Worm (Caenorhabditis elegans) whole organism, L1 larva: ENCODE measurements around the gene acbp-4.

Source experiments
- C34B4.2 ChIP-seq: sonication (generic microtip); optimal IDR thresholded peaks from 2 replicates; lab custom pipeline; 2017; ENCODE audit warnings: mild to moderate bottlenecking, missing genetic modification characterization, missing compliant biosample characterization
- F16B12.6 ChIP-seq: fragments of 150-350 bp; optimal IDR thresholded peaks from 2 replicates; lab custom pipeline; 2014; ENCODE audit warnings: missing biosample characterization, missing genetic modification characterization
- alr-1 ChIP-seq: fragments of 200-800 bp; sonication (Bioruptor generic); optimal IDR thresholded peaks from 2 replicates; lab custom pipeline; 2018; ENCODE audit warnings: borderline replicate concordance, mild to moderate bottlenecking, missing genetic modification characterization, missing compliant biosample characterization
- aly-2 ChIP-seq: fragments of 150-350 bp; optimal IDR thresholded peaks from 2 replicates; lab custom pipeline; 2014; ENCODE audit warnings: missing biosample characterization, missing genetic modification characterization
- ama-1 ChIP-seq: fragments of 150-350 bp; optimal IDR thresholded peaks from 2 replicates; lab custom pipeline; 2014
- blmp-1 ChIP-seq: fragments of 150-350 bp; optimal IDR thresholded peaks from 2 replicates; lab custom pipeline; 2014; ENCODE audit warnings: missing biosample characterization, missing genetic modification characterization
- ceh-63 ChIP-seq: fragments of 200-800 bp; sonication (Bioruptor generic); optimal IDR thresholded peaks from 2 replicates; lab custom pipeline; 2018; ENCODE audit warnings: mild to moderate bottlenecking, missing genetic modification characterization, missing compliant biosample characterization
- ceh-8 ChIP-seq: fragments of 200-800 bp; sonication (Bioruptor generic); optimal IDR thresholded peaks from 2 replicates; lab custom pipeline; 2018; ENCODE audit warnings: mild to moderate bottlenecking, missing genetic modification characterization, moderate library complexity, missing compliant biosample characterization
- ceh-88 ChIP-seq: fragments of 200-800 bp; sonication (Bioruptor generic); IDR thresholded peaks from 2 replicates; pipeline ENCODE4 v1.3.6; 2022; ENCODE audit warnings: missing genetic modification characterization, missing compliant biosample characterization
- ces-1 ChIP-seq: fragments of 150-350 bp; optimal IDR thresholded peaks from 2 replicates; lab custom pipeline; 2014; ENCODE audit warnings: missing biosample characterization, missing genetic modification reagents, missing genetic modification characterization
- efl-1 ChIP-seq, 4 experiments: fragments of 150-350 bp; optimal IDR thresholded peaks in 3 of 4; peaks in 1 of 4; 1 replicate in 1 of 4; 2 replicates in 3 of 4; lab custom pipeline; 2014; ENCODE audit warnings: missing biosample characterization in 2 of 4, missing genetic modification characterization in 2 of 4, missing genetic modification reagents in 2 of 4
- egl-13 ChIP-seq: sonication (generic microtip); optimal IDR thresholded peaks from 2 replicates; lab custom pipeline; 2016; ENCODE audit warnings: missing genotype, missing genetic modification reagents, missing genetic modification characterization, missing compliant biosample characterization
- egl-27 ChIP-seq, 2 experiments: fragments of 150-350 bp in 1 of 2; sonication (generic microtip); optimal IDR thresholded peaks; 3 replicates each; lab custom pipeline; 2017 to 2018; ENCODE audit warnings: missing biosample characterization in 2 of 2, missing genetic modification characterization in 2 of 2, missing genetic modification reagents in 2 of 2
- elt-2 ChIP-seq: sonication (generic microtip); optimal IDR thresholded peaks from 2 replicates; lab custom pipeline; 2016; ENCODE audit warnings: missing genetic modification characterization, mild to moderate bottlenecking, inconsistent platforms, missing compliant biosample characterization, missing genetic modification reagents
- fkh-8 ChIP-seq: sonication (generic microtip); optimal IDR thresholded peaks from 2 replicates; lab custom pipeline; 2016; ENCODE audit warnings: mild to moderate bottlenecking, missing genetic modification characterization, missing compliant biosample characterization
- grh-1 ChIP-seq: fragments of 200-800 bp; sonication (Bioruptor generic); IDR thresholded peaks from 2 replicates; pipeline ENCODE4 v1.3.6; 2022; ENCODE audit warnings: missing genetic modification reagents, missing genetic modification characterization, missing compliant biosample characterization
- hlh-4 ChIP-seq: sonication (generic microtip); optimal IDR thresholded peaks from 2 replicates; lab custom pipeline; 2016; ENCODE audit warnings: mild to moderate bottlenecking, missing genetic modification characterization, missing compliant biosample characterization
- hpl-2 ChIP-seq: fragments of 150-350 bp; optimal IDR thresholded peaks from 2 replicates; lab custom pipeline; 2014; ENCODE audit warnings: missing biosample characterization, missing genetic modification reagents, missing genetic modification characterization
- irx-1 ChIP-seq: sonication (generic microtip); optimal IDR thresholded peaks from 2 replicates; lab custom pipeline; 2016; ENCODE audit warnings: missing genetic modification characterization, missing compliant biosample characterization
- isw-1 ChIP-seq: fragments of 200-800 bp; sonication (Bioruptor generic); IDR thresholded peaks from 2 replicates; pipeline ENCODE4 v1.3.6; 2022; ENCODE audit warnings: missing genetic modification characterization, missing compliant biosample characterization
- jun-1 ChIP-seq: fragments of 150-350 bp; optimal IDR thresholded peaks from 2 replicates; lab custom pipeline; 2014; ENCODE audit warnings: missing biosample characterization, missing genetic modification reagents, missing genetic modification characterization
- lin-13 ChIP-seq: fragments of 150-350 bp; optimal IDR thresholded peaks from 2 replicates; lab custom pipeline; 2014; ENCODE audit warnings: missing biosample characterization, missing genetic modification reagents, missing genetic modification characterization
- lin-14 ChIP-seq: fragments of 200-800 bp; sonication (Bioruptor generic); optimal IDR thresholded peaks from 2 replicates; lab custom pipeline; 2018; ENCODE audit warnings: mild to moderate bottlenecking, missing genetic modification characterization, moderate library complexity, missing compliant biosample characterization
- lin-35 ChIP-seq, 2 experiments: fragments of 150-350 bp; optimal IDR thresholded peaks; 2 replicates each; lab custom pipeline; 2014; ENCODE audit warnings: missing biosample characterization in 2 of 2, missing genetic modification characterization in 2 of 2, missing genetic modification reagents in 2 of 2
- lir-3 ChIP-seq: sonication (generic microtip); optimal IDR thresholded peaks from 2 replicates; lab custom pipeline; 2016; ENCODE audit warnings: mild to moderate bottlenecking, missing genetic modification characterization, moderate library complexity, missing compliant biosample characterization; ENCODE audit not compliant: poor library complexity
- lsy-2 ChIP-seq, 2 experiments: fragments of 150-350 bp; optimal IDR thresholded peaks; 2 replicates each; lab custom pipeline; 2014; ENCODE audit warnings: missing biosample characterization in 2 of 2, missing genetic modification characterization in 2 of 2
- mab-9 ChIP-seq: fragments of 200-800 bp; sonication (Bioruptor generic); IDR thresholded peaks from 2 replicates; pipeline ENCODE4 v1.3.6; 2022; ENCODE audit warnings: missing genetic modification reagents, missing genetic modification characterization, missing compliant biosample characterization
- mdl-1 ChIP-seq, 2 experiments: fragments of 150-350 bp; optimal IDR thresholded peaks; 2 replicates each; lab custom pipeline; 2014 to 2017; ENCODE audit warnings: missing biosample characterization in 2 of 2, missing genetic modification characterization in 2 of 2, inconsistent platforms in 1 of 2
- mef-2 ChIP-seq: fragments of 150-350 bp; optimal IDR thresholded peaks from 2 replicates; lab custom pipeline; 2014; ENCODE audit warnings: missing biosample characterization, missing genetic modification characterization
- nhr-11 ChIP-seq: fragments of 150-350 bp; optimal IDR thresholded peaks from 2 replicates; lab custom pipeline; 2014; ENCODE audit warnings: missing biosample characterization, missing genetic modification characterization
- nhr-237 ChIP-seq: fragments of 150-350 bp; optimal IDR thresholded peaks from 2 replicates; lab custom pipeline; 2014; ENCODE audit warnings: missing biosample characterization, missing genetic modification characterization
- nhr-47 ChIP-seq: sonication (generic microtip); optimal IDR thresholded peaks from 2 replicates; lab custom pipeline; 2016; ENCODE audit warnings: mild to moderate bottlenecking, missing genetic modification characterization, moderate library complexity, missing compliant biosample characterization
- nhr-71 ChIP-seq: sonication (generic microtip); optimal IDR thresholded peaks from 2 replicates; lab custom pipeline; 2016; ENCODE audit warnings: mild to moderate bottlenecking, missing genetic modification characterization, moderate library complexity, missing compliant biosample characterization
- nhr-76 ChIP-seq: sonication (generic microtip); optimal IDR thresholded peaks from 2 replicates; lab custom pipeline; 2017; ENCODE audit warnings: missing biosample characterization, missing genetic modification characterization
- nhr-84 ChIP-seq: sonication (generic microtip); optimal IDR thresholded peaks from 2 replicates; lab custom pipeline; 2017; ENCODE audit warnings: missing biosample characterization, missing genetic modification characterization
- nhr-85 ChIP-seq: sonication (generic microtip); peaks from one replicate; lab custom pipeline; 2016; ENCODE audit warnings: missing genetic modification characterization, inconsistent platforms, missing compliant biosample characterization
- pax-3 ChIP-seq: fragments of 200-800 bp; sonication (Bioruptor generic); optimal IDR thresholded peaks from 2 replicates; lab custom pipeline; 2018; ENCODE audit warnings: mild to moderate bottlenecking, missing genetic modification characterization, moderate library complexity, missing compliant biosample characterization
- rnt-1 ChIP-seq: sonication (generic microtip); optimal IDR thresholded peaks from 2 replicates; lab custom pipeline; 2016; ENCODE audit warnings: mild to moderate bottlenecking, missing genetic modification characterization, moderate library complexity, missing compliant biosample characterization
- skn-1 ChIP-seq: fragments of 150-350 bp; optimal IDR thresholded peaks from 2 replicates; lab custom pipeline; 2014; ENCODE audit warnings: missing biosample characterization, missing genetic modification characterization
- snpc-4 ChIP-seq: fragments of 150-350 bp; optimal IDR thresholded peaks from 2 replicates; lab custom pipeline; 2014; ENCODE audit warnings: missing biosample characterization, missing genetic modification characterization
- sox-4 ChIP-seq: sonication (generic microtip); optimal IDR thresholded peaks from 2 replicates; lab custom pipeline; 2016; ENCODE audit warnings: missing genetic modification characterization, missing compliant biosample characterization
- sptf-1 ChIP-seq: fragments of 150-350 bp; optimal IDR thresholded peaks from 2 replicates; lab custom pipeline; 2014; ENCODE audit warnings: missing biosample characterization, missing genetic modification characterization
- unc-30 ChIP-seq: sonication (generic microtip); optimal IDR thresholded peaks from 2 replicates; lab custom pipeline; 2017; ENCODE audit warnings: missing biosample characterization, missing genetic modification characterization
- unc-86 ChIP-seq: sonication (generic microtip); optimal IDR thresholded peaks from 2 replicates; lab custom pipeline; 2016; ENCODE audit warnings: missing genetic modification characterization, missing compliant biosample characterization
- vab-15 ChIP-seq: sonication (generic microtip); optimal IDR thresholded peaks from 2 replicates; lab custom pipeline; 2017; ENCODE audit warnings: missing genotype, mild to moderate bottlenecking, missing genetic modification characterization, missing compliant biosample characterization
- zag-1 ChIP-seq: fragments of 150-350 bp; optimal IDR thresholded peaks from 2 replicates; lab custom pipeline; 2014; ENCODE audit warnings: missing biosample characterization, missing genetic modification characterization
- ztf-11 ChIP-seq, 2 experiments: sonication (generic microtip); optimal IDR thresholded peaks; 2 replicates each; lab custom pipeline; 2016 to 2017; ENCODE audit warnings: missing genetic modification characterization in 2 of 2, missing biosample characterization in 1 of 2, missing compliant biosample characterization in 1 of 2
- ztf-4 ChIP-seq: fragments of 150-350 bp; optimal IDR thresholded peaks from 2 replicates; lab custom pipeline; 2014; ENCODE audit warnings: missing biosample characterization, missing genetic modification characterization

The acbp-4 gene

DNA sequence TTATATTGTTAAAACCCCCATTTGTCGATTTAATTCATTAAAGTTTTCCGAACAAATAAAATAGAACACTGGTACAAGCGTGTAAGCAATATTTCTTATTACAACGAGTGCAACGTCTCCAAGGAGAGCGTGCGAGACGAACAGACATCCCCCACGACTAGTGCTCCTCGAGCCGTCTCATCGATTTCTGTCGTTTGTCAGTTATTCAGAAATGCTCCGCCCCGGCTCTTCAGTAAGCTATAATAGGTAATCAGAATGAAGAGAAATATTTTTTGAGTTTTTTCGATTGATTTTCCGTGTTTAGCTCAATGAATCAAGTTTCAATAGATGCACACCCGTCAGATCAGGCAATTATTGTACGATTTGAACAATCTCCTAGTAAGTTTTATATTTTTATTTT is 29.8 kb upstream of the acbp-4 start, which contains the start of gene kap-1:
kap-1 (plus strand) TSS at position 143 of the 400 bp plus-strand sequence.
- TF ChIP-seq lsy-2 (tag; optimal IDR thresholded peaks at IDR 0.05; lab: Kevin White, UChicago) (peak in 1 of 2 experiments; percentile 12), efl-1 (optimal IDR thresholded peaks at IDR 0.05; lab: Kevin White, UChicago) (no peak), efl-1 (GFP tag; optimal IDR thresholded peaks at IDR 0.05 in 1 of 2; lab: Kevin White, UChicago) (peak in 1 of 2 experiments; percentile 86), ceh-88 (GFP tag; lab: Robert Waterston, UW) (no peak), elt-2 (tag; lab: Kevin White, UChicago) (peak; percentile 14), rnt-1 (tag; lab: Kevin White, UChicago) (peak; percentile 9), ama-1 (peak; percentile 42)

DNA sequence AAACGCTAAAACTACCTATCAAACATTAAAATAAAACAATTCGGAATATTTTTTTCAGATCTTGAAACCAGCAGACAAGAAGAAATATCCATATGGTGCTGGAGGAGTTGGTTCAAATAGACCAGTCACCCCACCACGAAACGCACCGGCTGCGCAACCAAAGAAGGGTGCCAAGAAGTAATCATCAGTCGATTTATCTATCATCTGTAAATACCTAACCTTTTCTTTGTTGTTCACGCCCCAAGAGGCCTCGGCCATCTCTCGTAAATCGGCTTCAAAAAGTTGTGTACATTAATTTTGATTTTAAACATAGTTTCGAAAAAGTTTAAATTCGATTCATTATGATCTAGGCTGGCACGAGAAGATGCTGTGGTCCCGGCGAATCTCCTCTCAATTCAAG is 29.1 kb upstream of the acbp-4 start:
- no peak for TF ChIP-seq lin-35 (GFP tag; optimal IDR thresholded peaks at IDR 0.05; lab: Kevin White, UChicago)
- TF ChIP-seq grh-1 (GFP tag; lab: Robert Waterston, UW) = peak; percentile 41; the same call in 1 of the 2 replicates

DNA sequence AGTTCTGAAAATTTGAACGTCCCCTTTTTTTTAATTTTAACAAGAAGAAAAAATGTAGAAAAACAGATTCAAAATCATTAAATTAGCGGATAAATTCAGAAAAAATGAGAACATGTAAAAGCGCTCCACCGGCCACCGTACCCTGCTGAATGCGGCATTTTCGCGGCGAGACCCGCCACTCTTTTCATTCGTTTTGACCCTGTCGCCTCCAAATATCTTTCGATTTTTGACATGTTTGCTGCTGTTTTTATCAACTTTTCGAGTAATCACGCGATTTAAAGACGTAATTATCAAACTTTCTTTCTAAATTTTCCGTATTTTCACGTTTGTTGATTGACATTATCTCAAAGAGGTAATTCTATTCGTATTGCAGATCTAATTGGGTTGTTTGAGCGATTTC is 27.3 kb upstream of the acbp-4 start, which contains the start of gene gsp-2:
gsp-2 (plus strand) TSS at position 374 of the 400 bp plus-strand sequence.
- TF ChIP-seq jun-1 (tag; lab: Kevin White, UChicago) = peak; percentile 46
- TF ChIP-seq egl-27 (tag; optimal IDR thresholded peaks at IDR 0.05; lab: Kevin White, UChicago) = no peak
- TF ChIP-seq hlh-4 (tag; lab: Kevin White, UChicago) = no peak
- no peak for TF ChIP-seq zag-1 (tag; lab: Kevin White, UChicago)
- TF ChIP-seq sox-4 (tag; lab: Kevin White, UChicago) = no peak
- TF ChIP-seq aly-2 = no peak
- TF ChIP-seq lir-3 (tag; lab: Kevin White, UChicago) = no peak
- TF ChIP-seq ama-1 = no peak
- peak; percentile 57 for TF ChIP-seq nhr-47
- no peak for TF ChIP-seq alr-1 (tag; lab: Kevin White, UChicago)
- peak; percentile 36 for TF ChIP-seq ztf-4 (tag; lab: Kevin White, UChicago)
- no peak for TF ChIP-seq sptf-1 (tag; lab: Kevin White, UChicago)
- TF ChIP-seq mdl-1 (tag; optimal IDR thresholded peaks at IDR 0.05; lab: Kevin White, UChicago) = peak in 1 of 2 experiments; percentile 74
- TF ChIP-seq C34B4.2 = no peak
- peak; percentile 78 for TF ChIP-seq blmp-1 (tag; lab: Kevin White, UChicago)
- no peak for TF ChIP-seq egl-13 (tag; lab: Kevin White, UChicago)
- no peak for TF ChIP-seq ceh-8
- TF ChIP-seq nhr-76 (tag; lab: Kevin White, UChicago) = no peak
- no peak for TF ChIP-seq mef-2
- TF ChIP-seq unc-86 (tag; lab: Kevin White, UChicago) = peak; percentile 53
- no peak for TF ChIP-seq unc-30 (tag; lab: Kevin White, UChicago)
- 0 out of 2 replicates have a peak, but pooled peaks have one; percentile 5 for TF ChIP-seq grh-1 (GFP tag; lab: Robert Waterston, UW)
- no peak for TF ChIP-seq irx-1 (tag; lab: Kevin White, UChicago)
- TF ChIP-seq ceh-63 = no peak
- peak; percentile 47; the same call in 1 of the 2 replicates for TF ChIP-seq mab-9 (GFP tag; lab: Robert Waterston, UW)
- peak; percentile 85 for TF ChIP-seq skn-1 (tag; lab: Kevin White, UChicago)
- TF ChIP-seq lin-14 = peak; percentile 85
- no peak for TF ChIP-seq ces-1 (GFP tag; lab: Kevin White, UChicago)
- TF ChIP-seq nhr-11 = no peak
- no peak; the same call in 1 of the 2 replicates for TF ChIP-seq ceh-88 (GFP tag; lab: Robert Waterston, UW)
- no peak for TF ChIP-seq ztf-11 (tag; optimal IDR thresholded peaks at IDR 0.05; lab: Kevin White, UChicago)
- TF ChIP-seq nhr-84 (tag; lab: Kevin White, UChicago) = no peak
- peak; percentile 24 for TF ChIP-seq nhr-237
- no peak for TF ChIP-seq snpc-4
- TF ChIP-seq hpl-2 (GFP tag; lab: Kevin White, UChicago) = peak; percentile 23
- peak; percentile 72 for TF ChIP-seq lin-13
- TF ChIP-seq pax-3 (tag; lab: Kevin White, UChicago) = peak; percentile 57
- peak; percentile 48 for TF ChIP-seq nhr-85 (tag; lab: Kevin White, UChicago)
- peak; percentile 73 for TF ChIP-seq isw-1
- TF ChIP-seq vab-15 (tag; lab: Kevin White, UChicago) = peak; percentile 81
- peak; percentile 78 for TF ChIP-seq nhr-71 (tag; lab: Kevin White, UChicago)
- TF ChIP-seq fkh-8 (tag; lab: Kevin White, UChicago) = peak; percentile 77
- TF ChIP-seq F16B12.6 (tag; lab: Kevin White, UChicago) = no peak
